Fruit fly (Drosophila melanogaster): ENCODE data around the gene CG13728.

DNA sequence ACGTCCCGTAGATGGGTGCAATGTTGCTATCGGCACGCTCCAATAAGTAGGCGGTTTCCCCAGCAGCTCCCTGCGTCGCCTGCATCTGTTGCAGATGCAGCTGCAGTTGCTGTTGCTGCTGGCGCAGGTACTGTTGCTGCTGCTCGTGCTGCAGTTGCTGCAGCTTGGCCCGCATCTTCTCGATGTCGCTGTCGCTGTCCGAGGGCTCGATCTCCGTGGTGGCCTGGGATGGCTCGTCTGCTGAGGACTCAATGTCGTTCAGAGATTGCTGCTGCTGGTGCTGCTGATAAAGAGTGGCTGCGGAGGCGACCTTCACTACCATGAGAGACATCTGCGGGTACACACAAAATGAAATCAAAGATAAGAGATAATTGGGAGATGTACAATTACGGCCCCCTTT, 538 bp downstream of the CG13728 start:
- TF ChIP-seq CG8478 (optimal IDR thresholded peaks at IDR 0.05), result no peak
- no peak for TF ChIP-seq CTCF (optimal IDR thresholded peaks at IDR 0.05)
